Worm (Caenorhabditis elegans): ENCODE results near the gene ZK616.5.

ce11 chrIV:5400609-5401008 lies 8.9 kb downstream of the ZK616.5 start, which contains the start of gene ZK616.1:
- no peak for TF ChIP-seq flt-1 (GFP tag; IDR thresholded peaks at IDR 0.05)
- no peak for TF ChIP-seq tab-1 (GFP tag; IDR thresholded peaks at IDR 0.05)
- TF ChIP-seq med-1 (GFP tag; optimal IDR thresholded peaks at IDR 0.05; ENCODE audit: insufficient read depth) = no peak
- TF ChIP-seq ref-1 (GFP tag; conservative IDR thresholded peaks at IDR 0.05) = no peak
- no peak for TF ChIP-seq T22C8.4 (GFP tag; IDR thresholded peaks at IDR 0.05)
- no peak for TF ChIP-seq ztf-23 (GFP tag; IDR thresholded peaks at IDR 0.05)
- no peak for TF ChIP-seq cog-1 (tag; optimal IDR thresholded peaks at IDR 0.05)
